Fruit fly (Drosophila melanogaster): ENCODE measurements around the gene mRpL1.

mRpL1 gene

dm6 chr3R:8349106-8349448, 47.8 kb downstream of the mRpL1 start:
- TF ChIP-seq bab1 (GFP tag; optimal IDR thresholded peaks at IDR 0.05) = no peak

DNA sequence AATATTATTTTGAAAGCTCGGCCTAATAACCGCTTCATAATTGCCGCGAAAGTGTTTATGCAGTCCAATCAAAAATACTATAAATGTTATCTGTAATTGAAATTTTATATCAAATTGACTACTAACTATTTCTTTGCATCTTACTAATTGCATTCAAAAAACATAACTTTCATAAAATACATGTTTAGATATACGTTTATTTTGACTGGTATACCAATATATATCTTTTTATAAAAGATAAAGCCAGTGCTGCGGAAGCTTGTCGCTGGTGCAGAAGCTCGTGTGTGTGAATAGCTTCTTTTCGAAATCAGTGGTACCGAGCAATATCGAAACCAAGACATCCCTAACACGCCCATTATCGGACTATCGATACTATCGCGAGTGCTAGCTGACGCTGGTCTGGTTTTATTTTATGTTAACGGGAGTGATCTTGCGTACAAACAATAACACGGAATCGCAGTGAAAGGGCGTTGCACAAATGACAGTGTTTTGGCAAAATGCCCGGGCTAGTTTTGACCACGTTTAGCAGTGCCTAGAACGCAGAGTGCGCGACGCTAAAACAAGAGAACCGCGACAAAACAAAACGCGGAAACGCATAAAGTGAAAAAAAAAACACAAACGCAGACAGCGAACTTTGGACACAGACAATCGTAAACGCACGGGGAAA, 48.3 kb downstream of the mRpL1 start, which contains the start of gene Atg13:
Gene Atg13 (plus strand): TSS at position 367 of the 667 bp plus-strand sequence.
- TF ChIP-seq CG14711 (tag; optimal IDR thresholded peaks at IDR 0.05) (no peak), CG11617 (GFP tag; optimal IDR thresholded peaks at IDR 0.05) (peak; percentile 45), kay (GFP tag; ENCODE audit: borderline replicate concordance) (no peak), tj (GFP tag; optimal IDR thresholded peaks at IDR 0.05) (peak; percentile 45), ovo (GFP tag; optimal IDR thresholded peaks at IDR 0.05) (no peak), Clk (GFP tag; optimal IDR thresholded peaks at IDR 0.05) (no peak), Crg-1 (GFP tag; optimal IDR thresholded peaks at IDR 0.05) (no peak), CG33017 (tag; optimal IDR thresholded peaks at IDR 0.05) (no peak), cic (GFP tag; optimal IDR thresholded peaks at IDR 0.05) (peak; percentile 14), bab1 (GFP tag; optimal IDR thresholded peaks at IDR 0.05) (peak; percentile 46), toe (GFP tag; optimal IDR thresholded peaks at IDR 0.05) (peak; percentile 63), cnc (optimal IDR thresholded peaks at IDR 0.05) (no peak), CG7101 (tag; optimal IDR thresholded peaks at IDR 0.05) (peak; percentile 7), CG1620 (GFP tag; optimal IDR thresholded peaks at IDR 0.05) (peak; percentile 56), Hr96 (GFP tag; optimal IDR thresholded peaks at IDR 0.05) (no peak), CG5204 (GFP tag; optimal IDR thresholded peaks at IDR 0.05) (no peak), pad (GFP tag; optimal IDR thresholded peaks at IDR 0.05) (peak; percentile 18), CG7045 (GFP tag; optimal IDR thresholded peaks at IDR 0.05) (no peak), CG12768 (GFP tag; optimal IDR thresholded peaks at IDR 0.05) (peak; percentile 69), Mnt (GFP tag; optimal IDR thresholded peaks at IDR 0.05) (peak; percentile 21)

Measured in whole organism, adult.